Fruit fly (Drosophila melanogaster) whole organism, prepupa: ENCODE data around the gene prd1.

Source experiments
- CG10631 ChIP-seq: fragments of 200-800 bp; sonication (Bioruptor generic); optimal IDR thresholded peaks from 2 replicates; lab custom pipeline; 2016; ENCODE audit warnings: missing biosample characterization, missing genetic modification characterization
- CG11294 ChIP-seq: fragments of 200-800 bp; sonication (Bioruptor generic); IDR thresholded peaks from 2 replicates; pipeline ENCODE4 v1.3.6; 2022; ENCODE audit warnings: missing biosample characterization, missing genetic modification characterization
- CG11762 ChIP-seq: fragments of 200-800 bp; sonication (Bioruptor generic); optimal IDR thresholded peaks from 3 replicates; lab custom pipeline; 2016; ENCODE audit warnings: missing biosample characterization, missing genetic modification characterization; ENCODE audit not compliant: insufficient read depth
- CG3032 ChIP-seq: fragments of 200-800 bp; optimal IDR thresholded peaks from 2 replicates; lab custom pipeline; 2019; ENCODE audit warnings: missing biosample characterization, mild to moderate bottlenecking, missing genetic modification characterization, moderate library complexity
- CG31627 ChIP-seq: fragments of 200-800 bp; sonication (Bioruptor generic); optimal IDR thresholded peaks from 3 replicates; lab custom pipeline; 2016; ENCODE audit warnings: missing biosample characterization, missing genetic modification characterization
- CG34406 ChIP-seq: fragments of 200-800 bp; sonication (Bioruptor generic); optimal IDR thresholded peaks from 3 replicates; lab custom pipeline; 2016; ENCODE audit warnings: missing biosample characterization, missing genetic modification characterization
- CG3919 ChIP-seq: fragments of 200-800 bp; sonication (Bioruptor generic); optimal IDR thresholded peaks from 3 replicates; lab custom pipeline; 2016; ENCODE audit warnings: missing biosample characterization, missing genetic modification characterization
- CG7368 ChIP-seq: fragments of 200-800 bp; sonication (Bioruptor generic); optimal IDR thresholded peaks from 3 replicates; lab custom pipeline; 2016; ENCODE audit warnings: missing biosample characterization, missing genetic modification characterization
- CG8319 ChIP-seq: fragments of 200-800 bp; sonication (Bioruptor generic); optimal IDR thresholded peaks from 3 replicates; lab custom pipeline; 2016; ENCODE audit warnings: missing biosample characterization, missing genetic modification characterization
- CG8632 ChIP-seq: fragments of 200-800 bp; sonication (Bioruptor generic); optimal IDR thresholded peaks from 3 replicates; lab custom pipeline; 2016; ENCODE audit warnings: missing biosample characterization, missing genetic modification characterization
- Eip75B ChIP-seq: fragments of 200-800 bp; sonication (Bioruptor generic); optimal IDR thresholded peaks from 3 replicates; lab custom pipeline; 2016; ENCODE audit warnings: missing biosample characterization, missing genetic modification characterization
- Eip78C ChIP-seq: fragments of 200-800 bp; sonication (Bioruptor generic); peaks from one replicate; lab custom pipeline; 2016; ENCODE audit warnings: missing biosample characterization, missing genetic modification characterization
- Eip93F ChIP-seq: fragments of 200-800 bp; sonication (Bioruptor generic); optimal IDR thresholded peaks from 2 replicates; lab custom pipeline; 2016; ENCODE audit warnings: missing biosample characterization, mild to moderate bottlenecking, missing genetic modification characterization
- Gug ChIP-seq: fragments of 200-800 bp; sonication (Bioruptor generic); IDR thresholded peaks from 2 replicates; pipeline ENCODE4 v1.3.6; 2022; ENCODE audit warnings: missing biosample characterization, missing genetic modification characterization
- Hr38 ChIP-seq: sonication (Bioruptor generic); optimal IDR thresholded peaks from 2 replicates; lab custom pipeline; 2016; ENCODE audit warnings: missing biosample characterization, missing genetic modification characterization
- Lpt ChIP-seq: fragments of 200-800 bp; sonication (Bioruptor generic); optimal IDR thresholded peaks from 3 replicates; lab custom pipeline; 2016; ENCODE audit warnings: missing biosample characterization, missing genetic modification characterization
- Met ChIP-seq: fragments of 200-800 bp; sonication (Bioruptor generic); optimal IDR thresholded peaks from 3 replicates; lab custom pipeline; 2016; ENCODE audit warnings: missing biosample characterization, missing genetic modification characterization
- OdsH ChIP-seq: fragments of 200-800 bp; sonication (Bioruptor generic); optimal IDR thresholded peaks from 3 replicates; lab custom pipeline; 2016; ENCODE audit warnings: missing biosample characterization, missing genetic modification characterization
- Smox ChIP-seq: fragments of 200-800 bp; sonication (Bioruptor generic); optimal IDR thresholded peaks from 3 replicates; lab custom pipeline; 2016; ENCODE audit warnings: missing biosample characterization, missing genetic modification characterization
- Sox14 ChIP-seq: fragments of 200-800 bp; sonication (Bioruptor generic); optimal IDR thresholded peaks from 3 replicates; lab custom pipeline; 2016; ENCODE audit warnings: missing biosample characterization, missing genetic modification characterization
- achi ChIP-seq: fragments of 200-800 bp; sonication (Bioruptor generic); optimal IDR thresholded peaks from 3 replicates; lab custom pipeline; 2016; ENCODE audit warnings: missing biosample characterization, missing genetic modification characterization
- cyc ChIP-seq: fragments of 200-800 bp; sonication (Bioruptor generic); optimal IDR thresholded peaks from 3 replicates; lab custom pipeline; 2016; ENCODE audit warnings: missing biosample characterization, missing genetic modification characterization
- dsx ChIP-seq: fragments of 200-800 bp; optimal IDR thresholded peaks from 3 replicates; lab custom pipeline; 2019; ENCODE audit warnings: missing biosample characterization, mild to moderate bottlenecking, missing genetic modification characterization, moderate library complexity; ENCODE audit not compliant: poor library complexity, severe bottlenecking
- esn ChIP-seq: fragments of 200-800 bp; sonication (Bioruptor generic); optimal IDR thresholded peaks from 2 replicates; lab custom pipeline; 2016; ENCODE audit warnings: missing biosample characterization, mild to moderate bottlenecking, missing genetic modification characterization, moderate library complexity
- fd59A ChIP-seq: fragments of 200-800 bp; sonication (Bioruptor generic); optimal IDR thresholded peaks from 2 replicates; lab custom pipeline; 2017; ENCODE audit warnings: missing biosample characterization, mild to moderate bottlenecking, missing genetic modification characterization, missing genetic modification reagents
- fkh ChIP-seq: fragments of 200-800 bp; sonication (Bioruptor generic); optimal IDR thresholded peaks from 3 replicates; lab custom pipeline; 2017; ENCODE audit warnings: missing biosample characterization, mild to moderate bottlenecking, missing genetic modification characterization, moderate library complexity
- lz ChIP-seq: fragments of 200-800 bp; sonication (Bioruptor generic); optimal IDR thresholded peaks from 3 replicates; lab custom pipeline; 2016; ENCODE audit warnings: missing biosample characterization, missing genetic modification characterization
- pdm3 ChIP-seq: fragments of 200-800 bp; sonication (Bioruptor generic); optimal IDR thresholded peaks from 3 replicates; lab custom pipeline; 2016; ENCODE audit warnings: missing biosample characterization, missing genetic modification characterization
- salr ChIP-seq, 2 experiments: fragments of 200-800 bp; sonication (Bioruptor generic); optimal IDR thresholded peaks; 3 replicates each; lab custom pipeline; 2016 to 2018; ENCODE audit warnings: missing biosample characterization in 2 of 2, missing genetic modification characterization in 2 of 2, mild to moderate bottlenecking in 1 of 2
- spab ChIP-seq: fragments of 200-800 bp; sonication (Bioruptor generic); optimal IDR thresholded peaks from 2 replicates; lab custom pipeline; 2017; ENCODE audit warnings: missing biosample characterization, mild to moderate bottlenecking, missing genetic modification characterization, missing genetic modification reagents
- ss ChIP-seq, 2 experiments: fragments of 200-800 bp; sonication (Bioruptor generic); optimal IDR thresholded peaks; 2 replicates in 1 of 2; 3 replicates in 1 of 2; lab custom pipeline; 2017 to 2018; ENCODE audit warnings: mild to moderate bottlenecking in 2 of 2, missing biosample characterization in 2 of 2, missing genetic modification characterization in 2 of 2, moderate library complexity in 1 of 2
- svp ChIP-seq: fragments of 200-800 bp; sonication (Bioruptor generic); peaks from one replicate; lab custom pipeline; 2016; ENCODE audit warnings: missing biosample characterization, missing genetic modification characterization
- topi ChIP-seq: fragments of 200-800 bp; sonication (Bioruptor generic); optimal IDR thresholded peaks from 3 replicates; lab custom pipeline; 2016; ENCODE audit warnings: missing biosample characterization, missing genetic modification characterization
- vri ChIP-seq: fragments of 200-800 bp; sonication (Bioruptor generic); optimal IDR thresholded peaks from 3 replicates; lab custom pipeline; 2016; ENCODE audit warnings: missing biosample characterization, mild to moderate bottlenecking, missing genetic modification characterization

Gene prd1

dm6 chr3R:11818930-11819639 is 32.3 kb upstream of the prd1 start, which contains the start of the genes COX5A and glo (continued):
- TF ChIP-seq Lpt (GFP tag; lab: Kevin White, UChicago) (peak; percentile 50), salr (GFP tag; optimal IDR thresholded peaks at IDR 0.05; lab: Kevin White, UChicago) (no peak), pdm3 (no peak), CG11294 (GFP tag; lab: Robert Waterston, UW) (no peak), Smox (GFP tag; lab: Kevin White, UChicago) (peak; percentile 72), CG31627 (GFP tag; lab: Kevin White, UChicago) (peak; percentile 80), esn (peak; percentile 76), topi (peak; percentile 57), CG8632 (GFP tag; lab: Kevin White, UChicago) (no peak), spab (GFP tag; lab: Kevin White, UChicago) (no peak), Hr38 (GFP tag; lab: Kevin White, UChicago) (no peak), Eip75B (GFP tag; lab: Kevin White, UChicago) (peak; percentile 68), OdsH (GFP tag; lab: Kevin White, UChicago) (peak; percentile 75), Eip78C (GFP tag; lab: Kevin White, UChicago) (peak; percentile 84), fd59A (GFP tag; lab: Kevin White, UChicago) (no peak), Gug (GFP tag; lab: Robert Waterston, UW) (no peak), lz (GFP tag; lab: Kevin White, UChicago) (peak; percentile 67)

- TF ChIP-seq CG3032 (tag; lab: Kevin White, UChicago) (no peak), Sox14 (GFP tag; lab: Kevin White, UChicago) (peak; percentile 12), Smox (GFP tag; lab: Kevin White, UChicago) (no peak), CG31627 (GFP tag; lab: Kevin White, UChicago) (no peak), CG11294 (GFP tag; lab: Robert Waterston, UW) (no peak), dsx (GFP tag; lab: Kevin White, UChicago) (no peak), ss (GFP tag; optimal IDR thresholded peaks at IDR 0.05; lab: Kevin White, UChicago) (peak; percentile 16 to 20), CG7368 (GFP tag; lab: Kevin White, UChicago) (no peak), CG10631 (GFP tag; lab: Kevin White, UChicago) (no peak), Hr38 (GFP tag; lab: Kevin White, UChicago) (no peak), cyc (GFP tag; lab: Kevin White, UChicago) (no peak), CG34406 (GFP tag; lab: Kevin White, UChicago) (no peak), CG8319 (GFP tag; lab: Kevin White, UChicago) (no peak), svp (GFP tag; lab: Kevin White, UChicago) (peak; percentile 81), CG3919 (no peak), OdsH (GFP tag; lab: Kevin White, UChicago) (no peak), vri (peak; percentile 24), Eip93F (GFP tag; lab: Kevin White, UChicago) (no peak), Eip78C (GFP tag; lab: Kevin White, UChicago) (peak; percentile 40), achi (no peak), Met (GFP tag; lab: Kevin White, UChicago) (no peak)
Measured at dm6 chr3R:11812881-11813466, 26.2 kb upstream of the prd1 start, which contains the start of gene ClC-a. Gene ClC-a (minus strand): TSS chr3R:11813207.

dm6 chr3R:11812479-11812878 is 25.7 kb upstream of the prd1 start:
- TF ChIP-seq CG11762 (GFP tag; lab: Kevin White, UChicago): no peak
- TF ChIP-seq fkh (GFP tag; lab: Kevin White, UChicago): peak; percentile 15
- TF ChIP-seq CG8319 (GFP tag; lab: Kevin White, UChicago): no peak
- TF ChIP-seq, all 60 proteins: peak for 1
